Fruit fly (Drosophila melanogaster): ENCODE data around the gene CG10413.

DNA sequence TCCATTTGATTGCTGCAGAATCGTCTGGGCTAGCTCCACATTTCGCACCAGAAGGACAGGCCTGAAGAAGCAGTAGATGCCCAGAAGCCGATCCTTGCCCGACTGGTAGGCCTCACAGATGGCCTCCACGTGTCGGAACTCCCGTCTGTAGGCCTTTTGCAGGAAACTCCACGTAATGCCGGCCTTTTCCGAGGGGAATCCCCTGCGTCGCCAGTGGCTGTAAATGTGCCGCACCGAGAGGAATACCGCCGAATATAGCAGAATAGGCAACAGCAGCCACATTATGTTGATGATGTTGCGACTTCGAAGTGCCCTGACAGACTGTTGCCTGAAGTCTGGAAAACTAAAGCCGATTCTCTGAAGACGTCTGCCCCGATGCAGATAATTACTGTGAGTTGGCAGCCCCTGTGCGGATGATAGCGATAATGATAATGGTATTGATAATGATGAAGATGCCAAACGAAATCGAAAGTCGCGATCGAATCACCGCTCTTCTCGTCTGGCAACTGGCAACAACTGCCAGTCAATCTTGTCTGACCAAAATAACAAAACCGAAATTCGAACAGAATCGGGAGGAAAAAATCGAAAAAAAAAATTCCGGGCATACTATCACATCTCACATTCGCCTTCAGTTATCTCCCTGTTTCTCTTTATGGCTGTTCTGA lies 47.7 kb upstream of the CG10413 start, which contains the start of gene Cyp310a1:
- TF ChIP-seq Hr38 (GFP tag; optimal IDR thresholded peaks at IDR 0.05), result no peak
- TF ChIP-seq CG1621 (tag; optimal IDR thresholded peaks at IDR 0.05), result no peak
- TF ChIP-seq Smox (GFP tag; optimal IDR thresholded peaks at IDR 0.05), result no peak
- TF ChIP-seq CG16779 (tag; optimal IDR thresholded peaks at IDR 0.05), result no peak
- no peak for TF ChIP-seq Met (GFP tag; optimal IDR thresholded peaks at IDR 0.05)
- TF ChIP-seq cyc (GFP tag; optimal IDR thresholded peaks at IDR 0.05), result no peak
- no peak for TF ChIP-seq CG3919 (GFP tag; optimal IDR thresholded peaks at IDR 0.05)
- TF ChIP-seq CG9139 (GFP tag; optimal IDR thresholded peaks at IDR 0.05), result no peak
- TF ChIP-seq CG6792 (GFP tag; optimal IDR thresholded peaks at IDR 0.05), result no peak
- TF ChIP-seq esn (GFP tag; optimal IDR thresholded peaks at IDR 0.05), result no peak
- no peak for TF ChIP-seq Hr39 (GFP tag; optimal IDR thresholded peaks at IDR 0.05)
- no peak for TF ChIP-seq salr (GFP tag; optimal IDR thresholded peaks at IDR 0.05)

Measured in whole organism, prepupa.